Fruit fly (Drosophila melanogaster) whole organism, embryonic: ENCODE measurements around the gene CG10477.

ENCODE experiments used
- Bteb2 ChIP-seq: fragments of 200-800 bp; sonication (Bioruptor generic); optimal IDR thresholded peaks from 2 replicates; lab custom pipeline; 2016; ENCODE audit warnings: missing biosample characterization, missing genetic modification characterization
- CG12104 ChIP-seq: fragments of 200-800 bp; sonication (Bioruptor generic); optimal IDR thresholded peaks from 3 replicates; lab custom pipeline; 2016; ENCODE audit warnings: missing biosample characterization, missing genetic modification characterization
- CG1529 ChIP-seq: fragments of 200-800 bp; sonication (Bioruptor generic); optimal IDR thresholded peaks from 3 replicates; lab custom pipeline; 2018; ENCODE audit warnings: missing biosample characterization, missing genetic modification characterization
- CG15514 ChIP-seq: fragments of 200-800 bp; sonication (Bioruptor generic); optimal IDR thresholded peaks from 3 replicates; lab custom pipeline; 2017; ENCODE audit warnings: missing biosample characterization, missing genetic modification characterization, mild to moderate bottlenecking, moderate library complexity, missing genetic modification reagents
- CG1602 ChIP-seq: fragments of 200-800 bp; sonication (Bioruptor generic); optimal IDR thresholded peaks from 3 replicates; lab custom pipeline; 2016; ENCODE audit warnings: missing biosample characterization, missing genetic modification characterization
- CG17328 ChIP-seq: fragments of 200-800 bp; sonication (Bioruptor generic); IDR thresholded peaks from 2 replicates; pipeline ENCODE4 v1.3.6; 2022; ENCODE audit warnings: missing biosample characterization, missing genetic modification characterization
- CG17359 ChIP-seq: fragments of 200-800 bp; sonication (Bioruptor generic); optimal IDR thresholded peaks from 3 replicates; lab custom pipeline; 2018; ENCODE audit warnings: missing biosample characterization, mild to moderate bottlenecking, missing genetic modification characterization, moderate library complexity
- CG17829 ChIP-seq: fragments of 200-800 bp; optimal IDR thresholded peaks from 2 replicates; lab custom pipeline; 2019; ENCODE audit warnings: missing biosample characterization, mild to moderate bottlenecking, missing genetic modification characterization, moderate library complexity
- CG18476 ChIP-seq: fragments of 200-800 bp; sonication (Bioruptor generic); optimal IDR thresholded peaks from 2 replicates; lab custom pipeline; 2016; ENCODE audit warnings: missing biosample characterization, mild to moderate bottlenecking, missing genetic modification characterization
- CG3163 ChIP-seq: fragments of 200-800 bp; sonication (Bioruptor generic); optimal IDR thresholded peaks from 3 replicates; lab custom pipeline; 2016; ENCODE audit warnings: missing biosample characterization, missing genetic modification characterization
- CG34422 ChIP-seq: fragments of 200-800 bp; sonication (Bioruptor generic); IDR thresholded peaks from 3 replicates; pipeline ENCODE4 v1.3.6; 2022; ENCODE audit warnings: missing biosample characterization, missing genetic modification characterization
- CG6254 ChIP-seq: fragments of 200-800 bp; sonication (Bioruptor generic); optimal IDR thresholded peaks from 3 replicates; lab custom pipeline; 2017; ENCODE audit warnings: mild to moderate bottlenecking, missing biosample characterization, missing genetic modification reagents, missing genetic modification characterization
- CG6689 ChIP-seq: fragments of 200-800 bp; sonication (Bioruptor generic); IDR thresholded peaks from 2 replicates; pipeline ENCODE4 v1.3.6; 2022; ENCODE audit warnings: missing biosample characterization, missing genetic modification characterization
- CG6765 ChIP-seq: fragments of 200-800 bp; sonication (Bioruptor generic); optimal IDR thresholded peaks from 3 replicates; lab custom pipeline; 2017; ENCODE audit warnings: missing biosample characterization, mild to moderate bottlenecking, missing genetic modification characterization
- CG7928 ChIP-seq: fragments of 200-800 bp; sonication (Bioruptor generic); optimal IDR thresholded peaks from 2 replicates; lab custom pipeline; 2017; ENCODE audit warnings: missing biosample characterization, mild to moderate bottlenecking, missing genetic modification characterization
- CG8359 ChIP-seq: fragments of 200-800 bp; sonication (Bioruptor generic); optimal IDR thresholded peaks from 2 replicates; lab custom pipeline; 2017; ENCODE audit warnings: missing biosample characterization, mild to moderate bottlenecking, missing genetic modification characterization, borderline replicate concordance
- CG8924 ChIP-seq: fragments of 200-800 bp; optimal IDR thresholded peaks from 3 replicates; lab custom pipeline; 2019; ENCODE audit warnings: missing biosample characterization, mild to moderate bottlenecking, missing genetic modification characterization, moderate library complexity
- CG9817 ChIP-seq: fragments of 200-800 bp; sonication (Bioruptor generic); optimal IDR thresholded peaks from 2 replicates; lab custom pipeline; 2018; ENCODE audit warnings: missing biosample characterization, mild to moderate bottlenecking, missing genetic modification characterization, moderate library complexity
- Camta ChIP-seq: fragments of 200-800 bp; sonication (Bioruptor generic); optimal IDR thresholded peaks from 2 replicates; lab custom pipeline; 2016; ENCODE audit warnings: missing biosample characterization, missing genetic modification characterization
- Dip3 ChIP-seq: fragments of 200-800 bp; sonication (Bioruptor generic); optimal IDR thresholded peaks from 3 replicates; lab custom pipeline; 2016; ENCODE audit warnings: missing biosample characterization, missing genetic modification characterization
- Fer3 ChIP-seq: fragments of 200-800 bp; sonication (Bioruptor generic); optimal IDR thresholded peaks from 2 replicates; lab custom pipeline; 2018; ENCODE audit warnings: missing biosample characterization, mild to moderate bottlenecking, missing genetic modification characterization, moderate library complexity
- GATAe ChIP-seq: fragments of 200-800 bp; sonication (Bioruptor generic); conservative IDR thresholded peaks from 2 replicates; pipeline ENCODE4 v1.3.6; 2022; ENCODE audit warnings: missing biosample characterization, missing genetic modification characterization
- HLH4C ChIP-seq: fragments of 200-800 bp; sonication (Bioruptor generic); IDR thresholded peaks from 3 replicates; pipeline ENCODE4 v1.3.6; 2022; ENCODE audit warnings: missing biosample characterization, missing genetic modification characterization; ENCODE audit not compliant: partially characterized antibody
- Hand ChIP-seq: fragments of 200-800 bp; sonication (Bioruptor generic); optimal IDR thresholded peaks from 2 replicates; lab custom pipeline; 2017; ENCODE audit warnings: mild to moderate bottlenecking, missing biosample characterization, missing genetic modification reagents, missing genetic modification characterization
- Lhr ChIP-seq: fragments of 200-800 bp; sonication (Bioruptor generic); optimal IDR thresholded peaks from 3 replicates; lab custom pipeline; 2017; ENCODE audit warnings: mild to moderate bottlenecking, missing biosample characterization, missing genetic modification reagents, missing genetic modification characterization
- MBD-R2 ChIP-seq: fragments of 200-800 bp; sonication (Bioruptor generic); IDR thresholded peaks from 2 replicates; pipeline ENCODE4 v1.3.6; 2022; ENCODE audit warnings: missing biosample characterization, missing genetic modification characterization
- NFAT ChIP-seq: fragments of 200-800 bp; sonication (Bioruptor generic); IDR thresholded peaks from 2 replicates; pipeline ENCODE4 v1.3.6; 2022; ENCODE audit warnings: missing biosample characterization, missing genetic modification characterization
- PHDP ChIP-seq: fragments of 200-800 bp; sonication (Bioruptor generic); optimal IDR thresholded peaks from 3 replicates; lab custom pipeline; 2018; ENCODE audit warnings: missing biosample characterization, mild to moderate bottlenecking, missing genetic modification characterization, moderate library complexity
- Poxn ChIP-seq: fragments of 200-800 bp; sonication (Bioruptor generic); IDR thresholded peaks from 2 replicates; pipeline ENCODE4 v1.3.6; 2022; ENCODE audit warnings: missing biosample characterization, missing genetic modification characterization
- Spps ChIP-seq: fragments of 200-800 bp; sonication (Bioruptor generic); optimal IDR thresholded peaks from 2 replicates; lab custom pipeline; 2018; ENCODE audit warnings: missing biosample characterization, mild to moderate bottlenecking, missing genetic modification characterization
- abd-A ChIP-seq: fragments of 200-800 bp; sonication (Bioruptor generic); optimal IDR thresholded peaks from 3 replicates; lab custom pipeline; 2019; ENCODE audit warnings: missing biosample characterization, mild to moderate bottlenecking, missing genetic modification characterization, moderate library complexity
- bigmax ChIP-seq: fragments of 200-800 bp; sonication (Bioruptor generic); optimal IDR thresholded peaks from 2 replicates; lab custom pipeline; 2018; ENCODE audit warnings: missing biosample characterization, mild to moderate bottlenecking, missing genetic modification characterization
- cad ChIP-seq: fragments of >200 bp; optimal IDR thresholded peaks from 2 replicates; lab custom pipeline; 2017; ENCODE audit warnings: missing biosample characterization, missing genetic modification characterization
- esg ChIP-seq: fragments of 200-800 bp; sonication (Bioruptor generic); conservative IDR thresholded peaks from 2 replicates; pipeline ENCODE4 v1.3.6; 2022; ENCODE audit warnings: missing biosample characterization, missing genetic modification characterization
- eve ChIP-seq, 2 experiments: fragments of >200 bp; optimal IDR thresholded peaks; 2 replicates each; lab custom pipeline; 2017; ENCODE audit warnings: missing biosample characterization in 2 of 2, missing genetic modification characterization in 2 of 2
- ftz-f1 ChIP-seq: fragments of 200-800 bp; sonication (Bioruptor generic); optimal IDR thresholded peaks from 2 replicates; lab custom pipeline; 2016; ENCODE audit warnings: missing biosample characterization, missing genetic modification characterization
- mld ChIP-seq: fragments of 200-800 bp; sonication (Bioruptor generic); IDR thresholded peaks from 3 replicates; pipeline ENCODE4 v1.3.6; 2022; ENCODE audit warnings: missing biosample characterization, missing genetic modification characterization; ENCODE audit not compliant: partially characterized antibody
- odd ChIP-seq: fragments of 200-800 bp; sonication (Bioruptor generic); optimal IDR thresholded peaks from 2 replicates; lab custom pipeline; 2017; ENCODE audit warnings: missing biosample characterization, mild to moderate bottlenecking, missing genetic modification characterization
- otp ChIP-seq: fragments of 200-800 bp; sonication (Bioruptor generic); IDR thresholded peaks from 3 replicates; pipeline ENCODE4, ENCODE4 v1.3.6; 2022; ENCODE audit warnings: missing biosample characterization, missing genetic modification characterization
- pho ChIP-seq: fragments of 200-800 bp; sonication (Bioruptor generic); optimal IDR thresholded peaks from 2 replicates; lab custom pipeline; 2016; ENCODE audit warnings: missing biosample characterization, missing genetic modification characterization
- pita ChIP-seq: fragments of 200-800 bp; sonication (Bioruptor generic); optimal IDR thresholded peaks from 2 replicates; lab custom pipeline; 2017; ENCODE audit warnings: missing biosample characterization, mild to moderate bottlenecking, missing genetic modification characterization
- pnt ChIP-seq: fragments of 200-800 bp; sonication (Bioruptor generic); optimal IDR thresholded peaks from 3 replicates; lab custom pipeline; 2016; ENCODE audit warnings: missing biosample characterization, missing genetic modification characterization
- run ChIP-seq: fragments of 200-800 bp; sonication (Bioruptor generic); optimal IDR thresholded peaks from 3 replicates; lab custom pipeline; 2018; ENCODE audit warnings: missing biosample characterization, mild to moderate bottlenecking, missing genetic modification characterization
- scrt ChIP-seq: fragments of 200-800 bp; sonication (Bioruptor generic); optimal IDR thresholded peaks from 2 replicates; lab custom pipeline; 2018; ENCODE audit warnings: missing biosample characterization, mild to moderate bottlenecking, missing genetic modification characterization, moderate library complexity
- sima ChIP-seq: fragments of 200-800 bp; sonication (Bioruptor generic); optimal IDR thresholded peaks from 2 replicates; lab custom pipeline; 2016; ENCODE audit warnings: missing biosample characterization, missing genetic modification characterization
- slou ChIP-seq: fragments of 200-800 bp; sonication (Bioruptor generic); optimal IDR thresholded peaks from 3 replicates; lab custom pipeline; 2016; ENCODE audit warnings: missing biosample characterization, missing genetic modification characterization
- sob ChIP-seq: fragments of 200-800 bp; sonication (Bioruptor generic); IDR thresholded peaks from 2 replicates; pipeline ENCODE4 v1.3.6; 2022; ENCODE audit warnings: missing biosample characterization, missing genetic modification characterization
- tap ChIP-seq: fragments of 200-800 bp; optimal IDR thresholded peaks from 3 replicates; lab custom pipeline; 2019; ENCODE audit warnings: missing biosample characterization, mild to moderate bottlenecking, missing genetic modification characterization, moderate library complexity
- vnd ChIP-seq: fragments of 200-800 bp; sonication (Bioruptor generic); IDR thresholded peaks from 3 replicates; pipeline ENCODE4 v1.3.6; 2022; ENCODE audit warnings: missing biosample characterization, missing genetic modification characterization; ENCODE audit not compliant: partially characterized antibody
- wdn ChIP-seq: fragments of 200-800 bp; sonication (Bioruptor generic); IDR thresholded peaks from 2 replicates; pipeline ENCODE4 v1.3.6; 2022; ENCODE audit warnings: missing biosample characterization, missing genetic modification characterization
- z ChIP-seq: fragments of 200-800 bp; sonication (Bioruptor generic); IDR thresholded peaks from 3 replicates; pipeline ENCODE4 v1.3.6; 2022; ENCODE audit warnings: missing biosample characterization, missing genetic modification characterization

CG10477 gene

dm6 chr3L:5987637-5988036 is 46.8 kb downstream of the CG10477 start (continued):
- no peak for TF ChIP-seq cad (GFP tag; lab: Kevin White, UChicago)
- TF ChIP-seq CG17359 (tag; lab: Kevin White, UChicago): peak; percentile 33
- no peak for TF ChIP-seq CG12104 (GFP tag; lab: Kevin White, UChicago)
- no peak; the same call in 2 of the 3 replicates for TF ChIP-seq z (GFP tag; lab: Robert Waterston, UW)
- TF ChIP-seq abd-A (tag; lab: Kevin White, UChicago): no peak
- no peak for TF ChIP-seq odd
- TF ChIP-seq CG7928 (GFP tag; lab: Kevin White, UChicago): no peak
- TF ChIP-seq CG6689 (GFP tag; lab: Robert Waterston, UW): peak; percentile 69
- TF ChIP-seq CG18476: peak; percentile 9
- TF ChIP-seq MBD-R2 (GFP tag; lab: Robert Waterston, UW): no peak
- TF ChIP-seq Poxn (GFP tag; lab: Robert Waterston, UW): no peak
- no peak for TF ChIP-seq wdn (GFP tag; lab: Robert Waterston, UW)
- peak; percentile 14 for TF ChIP-seq PHDP
- no peak for TF ChIP-seq Bteb2 (GFP tag; lab: Kevin White, UChicago)
- peak; percentile 57 for TF ChIP-seq CG1529 (GFP tag; lab: Kevin White, UChicago)
- TF ChIP-seq Dip3: no peak
- TF ChIP-seq pho (GFP tag; lab: Kevin White, UChicago): no peak
- peak; percentile 81 for TF ChIP-seq CG17829 (tag; lab: Kevin White, UChicago)
- TF ChIP-seq Spps (tag; lab: Kevin White, UChicago): peak; percentile 62
- TF ChIP-seq Lhr (GFP tag; lab: Kevin White, UChicago): no peak
- TF ChIP-seq CG17328: peak; percentile 63
- no peak for TF ChIP-seq pita (GFP tag; lab: Kevin White, UChicago)
- TF ChIP-seq GATAe (GFP tag; lab: Robert Waterston, UW): no peak
- peak; percentile 24 for TF ChIP-seq tap (tag; lab: Kevin White, UChicago)
- TF ChIP-seq pnt: peak; percentile 51
- TF ChIP-seq slou (GFP tag; lab: Kevin White, UChicago): no peak
- TF ChIP-seq mld: no peak
- no peak for TF ChIP-seq CG9817
- no peak for TF ChIP-seq Fer3 (tag; lab: Kevin White, UChicago)
- no peak for TF ChIP-seq CG3163 (GFP tag; lab: Kevin White, UChicago)
- no peak for TF ChIP-seq vnd (GFP tag; lab: Robert Waterston, UW)
- TF ChIP-seq sob (GFP tag; lab: Robert Waterston, UW): no peak
- TF ChIP-seq eve (GFP tag; optimal IDR thresholded peaks at IDR 0.05; lab: Kevin White, UChicago): peak in 1 of 2 experiments; percentile 55
- peak; percentile 60 for TF ChIP-seq CG8924 (tag; lab: Kevin White, UChicago)
- TF ChIP-seq bigmax: no peak
- TF ChIP-seq CG6765 (GFP tag; lab: Kevin White, UChicago): no peak
- TF ChIP-seq CG1602 (GFP tag; lab: Kevin White, UChicago): peak; percentile 37
- TF ChIP-seq CG8359 (GFP tag; lab: Kevin White, UChicago): peak; percentile 38
- TF ChIP-seq sima (GFP tag; lab: Kevin White, UChicago): no peak
- TF ChIP-seq otp (GFP tag; lab: Robert Waterston, UW): 0 out of 3 replicates have a peak, but pooled peaks have one; percentile 37
- no peak for TF ChIP-seq CG34422
- TF ChIP-seq ftz-f1 (GFP tag; lab: Kevin White, UChicago): no peak
- TF ChIP-seq run: no peak
- TF ChIP-seq Hand: no peak
- no peak for TF ChIP-seq CG15514 (GFP tag; lab: Kevin White, UChicago)
- TF ChIP-seq HLH4C (GFP tag; lab: Robert Waterston, UW): no peak
- TF ChIP-seq esg (GFP tag; lab: Robert Waterston, UW): no peak
- no peak for TF ChIP-seq NFAT (GFP tag; lab: Robert Waterston, UW)
- peak; percentile 69 for TF ChIP-seq scrt
- peak; percentile 55 for TF ChIP-seq Camta (GFP tag; lab: Kevin White, UChicago)
- TF ChIP-seq CG6254: peak; percentile 64
